Worm (Caenorhabditis elegans) whole organism, L1 larva: ENCODE data around the gene htz-1.
A peak's percentile ranks its signal among the peaks of the same experiment; 100 is the strongest.

Experiments
- C04F5.9 ChIP-seq: sonication (generic microtip); optimal IDR thresholded peaks from 2 replicates; lab custom pipeline; 2016; ENCODE audit warnings: missing genetic modification characterization, missing compliant biosample characterization
- C16A3.4 ChIP-seq: fragments of 150-350 bp; optimal IDR thresholded peaks from 2 replicates; lab custom pipeline; 2014; ENCODE audit warnings: missing biosample characterization, missing genetic modification characterization
- aha-1 ChIP-seq: fragments of 150-350 bp; optimal IDR thresholded peaks from 2 replicates; lab custom pipeline; 2014; ENCODE audit warnings: missing biosample characterization, missing genetic modification characterization
- ama-1 ChIP-seq: fragments of 150-350 bp; optimal IDR thresholded peaks from 2 replicates; lab custom pipeline; 2014
- ceh-90 ChIP-seq: sonication (generic microtip); optimal IDR thresholded peaks from 2 replicates; lab custom pipeline; 2016; ENCODE audit warnings: missing genetic modification characterization, missing compliant biosample characterization
- efl-1 ChIP-seq, 4 experiments: fragments of 150-350 bp; optimal IDR thresholded peaks in 3 of 4; peaks in 1 of 4; 1 replicate in 1 of 4; 2 replicates in 3 of 4; lab custom pipeline; 2014; ENCODE audit warnings: missing biosample characterization in 2 of 4, missing genetic modification characterization in 2 of 4, missing genetic modification reagents in 2 of 4
- egl-27 ChIP-seq, 2 experiments: fragments of 150-350 bp in 1 of 2; sonication (generic microtip); optimal IDR thresholded peaks; 3 replicates each; lab custom pipeline; 2017 to 2018; ENCODE audit warnings: missing biosample characterization in 2 of 2, missing genetic modification characterization in 2 of 2, missing genetic modification reagents in 2 of 2
- elt-2 ChIP-seq: sonication (generic microtip); optimal IDR thresholded peaks from 2 replicates; lab custom pipeline; 2016; ENCODE audit warnings: missing genetic modification characterization, mild to moderate bottlenecking, inconsistent platforms, missing compliant biosample characterization, missing genetic modification reagents
- fkh-8 ChIP-seq: sonication (generic microtip); optimal IDR thresholded peaks from 2 replicates; lab custom pipeline; 2016; ENCODE audit warnings: mild to moderate bottlenecking, missing genetic modification characterization, missing compliant biosample characterization
- fos-1 ChIP-seq: fragments of 150-350 bp; optimal IDR thresholded peaks from 2 replicates; lab custom pipeline; 2014; ENCODE audit warnings: missing biosample characterization, missing genetic modification characterization
- hlh-17 ChIP-seq: fragments of 200-800 bp; sonication (Bioruptor generic); optimal IDR thresholded peaks from 2 replicates; lab custom pipeline; 2018; ENCODE audit warnings: missing genetic modification characterization, mild to moderate bottlenecking, missing compliant biosample characterization, moderate library complexity, borderline replicate concordance
- hpl-2 ChIP-seq: fragments of 150-350 bp; optimal IDR thresholded peaks from 2 replicates; lab custom pipeline; 2014; ENCODE audit warnings: missing biosample characterization, missing genetic modification reagents, missing genetic modification characterization
- isw-1 ChIP-seq: fragments of 200-800 bp; sonication (Bioruptor generic); IDR thresholded peaks from 2 replicates; pipeline ENCODE4 v1.3.6; 2022; ENCODE audit warnings: missing genetic modification characterization, missing compliant biosample characterization
- jun-1 ChIP-seq: fragments of 150-350 bp; optimal IDR thresholded peaks from 2 replicates; lab custom pipeline; 2014; ENCODE audit warnings: missing biosample characterization, missing genetic modification reagents, missing genetic modification characterization
- lin-14 ChIP-seq: fragments of 200-800 bp; sonication (Bioruptor generic); optimal IDR thresholded peaks from 2 replicates; lab custom pipeline; 2018; ENCODE audit warnings: mild to moderate bottlenecking, missing genetic modification characterization, moderate library complexity, missing compliant biosample characterization
- lin-39 ChIP-seq: fragments of 150-350 bp; optimal IDR thresholded peaks from 2 replicates; lab custom pipeline; 2014; ENCODE audit warnings: missing biosample characterization, missing genetic modification reagents, missing genetic modification characterization
- lsy-2 ChIP-seq, 2 experiments: fragments of 150-350 bp; optimal IDR thresholded peaks; 2 replicates each; lab custom pipeline; 2014; ENCODE audit warnings: missing biosample characterization in 2 of 2, missing genetic modification characterization in 2 of 2
- mdl-1 ChIP-seq, 2 experiments: fragments of 150-350 bp; optimal IDR thresholded peaks; 2 replicates each; lab custom pipeline; 2014 to 2017; ENCODE audit warnings: missing biosample characterization in 2 of 2, missing genetic modification characterization in 2 of 2, inconsistent platforms in 1 of 2
- mef-2 ChIP-seq: fragments of 150-350 bp; optimal IDR thresholded peaks from 2 replicates; lab custom pipeline; 2014; ENCODE audit warnings: missing biosample characterization, missing genetic modification characterization
- nhr-11 ChIP-seq: fragments of 150-350 bp; optimal IDR thresholded peaks from 2 replicates; lab custom pipeline; 2014; ENCODE audit warnings: missing biosample characterization, missing genetic modification characterization
- nhr-237 ChIP-seq: fragments of 150-350 bp; optimal IDR thresholded peaks from 2 replicates; lab custom pipeline; 2014; ENCODE audit warnings: missing biosample characterization, missing genetic modification characterization
- nhr-28 ChIP-seq: fragments of 150-350 bp; optimal IDR thresholded peaks from 2 replicates; lab custom pipeline; 2014; ENCODE audit warnings: missing biosample characterization, missing genetic modification characterization
- nhr-84 ChIP-seq: sonication (generic microtip); optimal IDR thresholded peaks from 2 replicates; lab custom pipeline; 2017; ENCODE audit warnings: missing biosample characterization, missing genetic modification characterization
- nhr-85 ChIP-seq: sonication (generic microtip); peaks from one replicate; lab custom pipeline; 2016; ENCODE audit warnings: missing genetic modification characterization, inconsistent platforms, missing compliant biosample characterization
- nhr-90 ChIP-seq: sonication (generic microtip); optimal IDR thresholded peaks from 2 replicates; lab custom pipeline; 2016; ENCODE audit warnings: mild to moderate bottlenecking, missing genetic modification characterization, missing compliant biosample characterization; ENCODE audit not compliant: poor library complexity
- snpc-4 ChIP-seq: fragments of 150-350 bp; optimal IDR thresholded peaks from 2 replicates; lab custom pipeline; 2014; ENCODE audit warnings: missing biosample characterization, missing genetic modification characterization
- snu-23 ChIP-seq: sonication (generic microtip); optimal IDR thresholded peaks from 2 replicates; lab custom pipeline; 2016; ENCODE audit warnings: missing genetic modification characterization, missing compliant biosample characterization
- sptf-1 ChIP-seq: fragments of 150-350 bp; optimal IDR thresholded peaks from 2 replicates; lab custom pipeline; 2014; ENCODE audit warnings: missing biosample characterization, missing genetic modification characterization
- tbx-2 ChIP-seq: sonication (generic microtip); optimal IDR thresholded peaks from 2 replicates; lab custom pipeline; 2016; ENCODE audit warnings: missing genetic modification characterization, missing compliant biosample characterization
- unc-62 ChIP-seq: fragments of 150-350 bp; optimal IDR thresholded peaks from 2 replicates; lab custom pipeline; 2014; ENCODE audit warnings: missing biosample characterization, missing genetic modification reagents, missing genetic modification characterization
- unc-86 ChIP-seq: sonication (generic microtip); optimal IDR thresholded peaks from 2 replicates; lab custom pipeline; 2016; ENCODE audit warnings: missing genetic modification characterization, missing compliant biosample characterization
- zag-1 ChIP-seq: fragments of 150-350 bp; optimal IDR thresholded peaks from 2 replicates; lab custom pipeline; 2014; ENCODE audit warnings: missing biosample characterization, missing genetic modification characterization
- ztf-4 ChIP-seq: fragments of 150-350 bp; optimal IDR thresholded peaks from 2 replicates; lab custom pipeline; 2014; ENCODE audit warnings: missing biosample characterization, missing genetic modification characterization

Gene htz-1

DNA sequence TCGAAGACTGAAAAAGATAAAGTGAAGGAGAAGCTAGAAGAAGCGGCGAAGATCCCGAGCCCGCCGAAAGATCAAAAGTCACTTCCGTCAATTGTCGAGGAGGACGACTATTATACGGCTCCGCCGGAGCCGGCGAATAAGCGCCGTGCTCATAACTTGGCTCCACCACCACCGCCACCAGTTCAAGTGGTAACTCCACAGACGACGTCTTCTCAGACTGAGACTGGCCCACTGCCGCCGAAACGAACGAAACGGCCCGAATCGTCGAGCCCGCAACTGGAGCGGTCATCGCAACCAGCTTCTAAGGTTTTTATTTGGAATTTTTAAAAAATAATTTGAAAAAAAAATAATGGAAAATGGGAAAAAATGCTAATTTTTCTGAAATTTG, 34.1 kb upstream of the htz-1 start:
- TF ChIP-seq jun-1 (no peak), efl-1 (optimal IDR thresholded peaks at IDR 0.05; lab: Kevin White, UChicago) (no peak), efl-1 (GFP tag; optimal IDR thresholded peaks at IDR 0.05 in 1 of 2; lab: Kevin White, UChicago) (peak in 1 of 2 experiments; percentile 60), unc-86 (no peak)

DNA sequence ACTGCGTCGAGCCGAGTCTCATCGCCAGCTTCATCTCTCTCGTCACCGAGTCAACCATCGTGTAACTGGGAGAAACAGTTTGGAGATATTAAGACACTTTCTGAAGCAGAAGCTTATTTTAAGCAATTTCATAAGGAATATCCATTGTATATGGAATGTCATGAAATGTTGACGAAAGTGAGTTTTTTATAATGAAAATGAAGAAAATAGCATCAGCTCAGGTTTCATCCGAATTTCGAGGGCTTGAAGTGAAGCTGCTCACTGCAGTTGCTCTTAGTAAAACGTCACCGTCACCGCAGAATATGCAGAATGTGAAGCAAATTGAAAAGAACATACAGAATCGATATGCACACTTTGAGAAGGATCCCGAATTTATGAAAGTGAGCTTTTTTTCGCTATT, 32.9 kb upstream of the htz-1 start:
- TF ChIP-seq efl-1 (optimal IDR thresholded peaks at IDR 0.05; lab: Kevin White, UChicago): no peak
- TF ChIP-seq efl-1 (GFP tag; optimal IDR thresholded peaks at IDR 0.05 in 1 of 2; lab: Kevin White, UChicago): peak in 1 of 2 experiments; percentile 58
- no peak for TF ChIP-seq C04F5.9

DNA sequence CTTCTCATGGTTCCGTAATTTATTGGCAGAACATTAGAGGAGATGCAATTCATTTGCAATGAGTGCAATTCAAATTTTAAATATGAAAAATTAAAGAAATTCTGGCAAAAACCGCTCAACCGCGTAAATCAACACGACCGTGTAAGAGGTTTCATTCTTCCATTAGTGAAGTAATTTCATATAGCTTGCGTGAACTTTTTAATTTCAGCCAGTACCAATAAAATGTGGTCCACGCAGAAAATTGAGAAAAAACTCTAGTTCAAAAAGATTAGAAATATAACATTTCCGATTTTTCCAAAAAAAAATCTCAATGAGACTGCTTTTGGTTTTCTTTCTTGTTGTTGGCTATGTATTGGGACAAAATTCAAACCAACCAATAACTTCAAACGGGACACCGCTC, 24.0 kb upstream of the htz-1 start, which contains the start of gene clec-175:
Gene clec-175, plus strand, starts transcription at position 301 of the 400 bp plus-strand sequence.
- TF ChIP-seq lin-39 (tag; lab: Kevin White, UChicago): no peak
- TF ChIP-seq unc-86: no peak
- TF ChIP-seq tbx-2 (tag; lab: Kevin White, UChicago): no peak
- TF ChIP-seq snpc-4 (tag; lab: Kevin White, UChicago): no peak
- no peak for TF ChIP-seq nhr-11
- no peak for TF ChIP-seq aha-1 (tag; lab: Kevin White, UChicago)
- no peak for TF ChIP-seq fos-1 (tag; lab: Kevin White, UChicago)
- TF ChIP-seq unc-62: no peak

DNA sequence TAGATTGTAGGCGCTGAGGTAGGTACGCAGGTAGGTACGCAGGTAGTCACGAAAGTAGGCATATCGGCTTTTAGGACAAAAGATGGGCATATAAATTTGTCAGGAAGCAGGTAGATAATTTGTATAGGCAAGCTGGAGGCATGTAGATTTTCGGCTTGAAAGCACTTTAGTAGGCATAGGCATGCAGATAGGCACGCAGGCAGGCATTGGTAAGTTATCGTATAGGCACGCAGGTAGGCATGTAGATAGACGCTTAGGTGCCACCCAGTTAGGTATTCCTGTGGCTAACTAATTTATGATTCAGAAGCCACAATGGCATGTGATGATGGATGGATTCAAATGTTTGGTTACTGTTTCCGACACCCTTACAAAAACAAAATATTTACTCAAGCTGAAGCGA, 23.0 kb upstream of the htz-1 start:
- no peak for TF ChIP-seq ceh-90 (tag; lab: Kevin White, UChicago)
- no peak for TF ChIP-seq nhr-90 (tag; lab: Kevin White, UChicago)
- no peak for TF ChIP-seq unc-86
- TF ChIP-seq zag-1 (tag; lab: Kevin White, UChicago): no peak
- no peak for TF ChIP-seq C16A3.4 (tag; lab: Kevin White, UChicago)
- no peak for TF ChIP-seq nhr-85 (tag; lab: Kevin White, UChicago)
- TF ChIP-seq C04F5.9: no peak
- TF ChIP-seq lin-14 (GFP tag; lab: Kevin White, UChicago): no peak
- no peak for TF ChIP-seq fkh-8 (tag; lab: Kevin White, UChicago)
- TF ChIP-seq hpl-2 (GFP tag; lab: Kevin White, UChicago): no peak
- no peak for TF ChIP-seq hlh-17 (GFP tag; lab: Kevin White, UChicago)
- no peak for TF ChIP-seq lsy-2 (tag; optimal IDR thresholded peaks at IDR 0.05; lab: Kevin White, UChicago)
- TF ChIP-seq mdl-1 (tag; optimal IDR thresholded peaks at IDR 0.05; lab: Kevin White, UChicago): no peak
- TF ChIP-seq nhr-84 (tag; lab: Kevin White, UChicago): no peak
- no peak for TF ChIP-seq ztf-4 (tag; lab: Kevin White, UChicago)
- no peak for TF ChIP-seq jun-1
- no peak for TF ChIP-seq egl-27 (tag; optimal IDR thresholded peaks at IDR 0.05; lab: Kevin White, UChicago)
- TF ChIP-seq nhr-11: no peak
- TF ChIP-seq snu-23 (GFP tag; lab: Kevin White, UChicago): no peak

DNA sequence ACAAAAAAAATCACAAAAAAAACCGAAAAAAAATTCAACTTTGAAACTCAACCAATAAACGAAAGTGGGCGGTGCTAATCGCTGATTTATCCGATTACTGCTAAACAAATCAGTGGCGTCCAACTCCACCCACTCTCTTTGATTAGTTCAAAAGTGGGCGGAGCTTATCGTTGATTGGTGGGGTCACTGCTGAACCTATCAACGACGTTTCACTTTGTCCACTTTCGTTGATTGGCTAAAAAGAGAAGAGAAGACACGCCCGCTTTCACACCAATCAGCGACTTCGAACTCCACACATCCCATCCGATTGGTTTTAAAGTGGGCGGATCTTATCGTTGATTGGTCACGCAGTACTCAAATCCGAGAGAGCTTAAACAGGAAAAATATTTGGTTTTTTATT, 22.1 kb upstream of the htz-1 start:
- TF ChIP-seq fos-1 (tag; lab: Kevin White, UChicago) (no peak), ama-1 (lab: Kevin White, UChicago) (no peak), mef-2 (tag; lab: Kevin White, UChicago) (no peak), lin-39 (tag; lab: Kevin White, UChicago) (no peak), isw-1 (no peak), nhr-237 (tag; lab: Kevin White, UChicago) (no peak), aha-1 (tag; lab: Kevin White, UChicago) (no peak)

DNA sequence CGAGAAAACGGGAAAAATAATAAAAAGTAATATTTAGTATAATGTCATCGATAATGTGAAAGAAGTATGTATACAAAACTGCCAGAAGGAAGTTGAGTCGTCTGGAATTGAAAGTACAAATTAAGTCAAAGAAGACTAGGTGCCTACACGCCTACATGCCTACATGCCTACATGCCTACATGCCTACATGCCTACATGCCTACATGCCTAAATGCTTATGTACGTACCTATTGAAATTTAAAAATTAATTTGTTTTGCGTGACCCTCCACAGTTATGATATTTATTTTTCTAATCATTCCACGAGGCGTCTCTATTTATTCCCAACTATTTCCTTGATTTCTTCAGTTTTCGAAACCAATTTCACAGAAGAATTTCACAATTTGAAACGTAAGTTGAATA, 16.1 kb upstream of the htz-1 start, which contains the start of the genes str-185 and R08C7.5:
Gene str-185, minus strand, starts transcription at position 101 of the 400 bp plus-strand sequence.
Gene R08C7.5, plus strand, starts transcription at position 329 of the 400 bp plus-strand sequence.
- TF ChIP-seq lsy-2 (tag; optimal IDR thresholded peaks at IDR 0.05; lab: Kevin White, UChicago): no peak
- no peak for TF ChIP-seq nhr-90 (tag; lab: Kevin White, UChicago)
- no peak for TF ChIP-seq sptf-1 (tag; lab: Kevin White, UChicago)
- TF ChIP-seq elt-2 (tag; lab: Kevin White, UChicago): no peak
- no peak for TF ChIP-seq nhr-28 (tag; lab: Kevin White, UChicago)
- no peak for TF ChIP-seq isw-1
- TF ChIP-seq C04F5.9: no peak
- TF ChIP-seq tbx-2 (tag; lab: Kevin White, UChicago): no peak
- TF ChIP-seq, all 84 proteins: peak for 0
